Worm (Caenorhabditis elegans): ENCODE data around the gene Y110A2AL.5.
A peak's percentile ranks its signal among the peaks of the same experiment; 100 is the strongest.

- TF ChIP-seq skn-1 (tag; optimal IDR thresholded peaks at IDR 0.05) = no peak
- no peak for TF ChIP-seq zag-1 (tag; optimal IDR thresholded peaks at IDR 0.05)
- no peak for TF ChIP-seq snpc-4 (tag; optimal IDR thresholded peaks at IDR 0.05)
- no peak for TF ChIP-seq ceh-82 (tag; optimal IDR thresholded peaks at IDR 0.05)
- no peak for TF ChIP-seq nhr-11 (tag; optimal IDR thresholded peaks at IDR 0.05)
- no peak for TF ChIP-seq dmd-4 (tag; optimal IDR thresholded peaks at IDR 0.05)
- no peak for TF ChIP-seq lin-39 (tag; optimal IDR thresholded peaks at IDR 0.05)
- TF ChIP-seq unc-55 (GFP tag; optimal IDR thresholded peaks at IDR 0.05) = no peak
- TF ChIP-seq egl-27 (tag; optimal IDR thresholded peaks at IDR 0.05) = no peak
- TF ChIP-seq blmp-1 (tag; optimal IDR thresholded peaks at IDR 0.05; ENCODE audit: insufficient read depth) = peak; percentile 43
Observed at ce11 chrII:2853767-2854166, 10.6 kb upstream of the Y110A2AL.5 start.

Measured in whole organism, L2 larva.